Worm (Caenorhabditis elegans): ENCODE results near the gene gst-32.

DNA sequence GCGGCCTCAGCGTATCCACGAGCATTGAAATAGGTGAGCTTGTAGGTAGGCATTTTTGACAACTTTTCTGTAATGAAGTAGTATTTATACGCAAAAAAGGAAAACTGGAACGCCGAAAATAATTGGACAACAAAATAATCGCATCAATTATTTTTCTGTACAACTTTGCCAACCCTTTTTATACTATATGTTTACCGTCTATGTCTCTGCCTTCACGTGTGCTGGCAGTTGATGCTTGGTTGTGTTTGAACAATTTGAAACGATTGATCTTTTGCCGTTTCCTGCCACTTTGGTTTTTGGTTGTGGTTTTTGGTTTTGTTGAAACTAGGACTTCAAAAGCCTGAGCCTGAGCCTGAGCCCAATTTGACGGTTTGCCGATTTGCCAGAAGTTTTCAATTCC is 11.1 kb downstream of the gst-32 start, which contains the start of gene gst-28:
- no peak for TF ChIP-seq lin-11 (tag; optimal IDR thresholded peaks at IDR 0.05)
- TF ChIP-seq dmd-4 (tag; optimal IDR thresholded peaks at IDR 0.05; ENCODE audit: borderline replicate concordance), result no peak
- TF ChIP-seq T23F11.4 (GFP tag; optimal IDR thresholded peaks at IDR 0.05), result no peak
- TF ChIP-seq pqm-1 (tag; optimal IDR thresholded peaks at IDR 0.05), result no peak
- TF ChIP-seq pha-2 (tag; optimal IDR thresholded peaks at IDR 0.05), result no peak
- no peak for TF ChIP-seq hlh-15 (tag; optimal IDR thresholded peaks at IDR 0.05)
- no peak for TF ChIP-seq elt-2 (tag; optimal IDR thresholded peaks at IDR 0.05)
- no peak for TF ChIP-seq pros-1 (tag; optimal IDR thresholded peaks at IDR 0.05)
- TF ChIP-seq ceh-22 (tag; optimal IDR thresholded peaks at IDR 0.05), result no peak
- TF ChIP-seq sox-2 (GFP tag; IDR thresholded peaks at IDR 0.05), result no peak
- no peak for TF ChIP-seq tbx-2 (tag; optimal IDR thresholded peaks at IDR 0.05)
- TF ChIP-seq pat-9 (tag; optimal IDR thresholded peaks at IDR 0.05), result no peak
- no peak for TF ChIP-seq C08G9.2 (tag; optimal IDR thresholded peaks at IDR 0.05)

Data from whole organism, late embryonic.